Fruit fly (Drosophila melanogaster) whole organism, embryonic: ENCODE data around the gene Pdi.

Experiments
- Ada2b ChIP-seq: fragments of 200-800 bp; sonication (Bioruptor generic); IDR thresholded peaks from 2 replicates; pipeline ENCODE4 v1.3.6; 2022; ENCODE audit warnings: missing biosample characterization, missing genetic modification characterization
- Antp ChIP-seq: fragments of 200-800 bp; sonication (Bioruptor generic); optimal IDR thresholded peaks from 3 replicates; lab custom pipeline; 2016; ENCODE audit warnings: missing biosample characterization, missing genetic modification characterization
- CG10267 ChIP-seq: fragments of 200-800 bp; sonication (Bioruptor generic); optimal IDR thresholded peaks from 2 replicates; lab custom pipeline; 2018; ENCODE audit warnings: missing biosample characterization, mild to moderate bottlenecking, missing genetic modification characterization, moderate library complexity
- CG10462 ChIP-seq: fragments of 200-800 bp; sonication (Bioruptor generic); optimal IDR thresholded peaks from 2 replicates; lab custom pipeline; 2016; ENCODE audit warnings: missing biosample characterization, missing genetic modification characterization
- CG11247 ChIP-seq: fragments of 200-800 bp; sonication (Bioruptor generic); IDR thresholded peaks from 2 replicates; pipeline ENCODE4 v1.3.6; 2022; ENCODE audit warnings: missing biosample characterization, missing genetic modification characterization
- CG11723 ChIP-seq: fragments of 200-800 bp; sonication (Bioruptor generic); optimal IDR thresholded peaks from 2 replicates; lab custom pipeline; 2017; ENCODE audit warnings: missing biosample characterization, mild to moderate bottlenecking, missing genetic modification characterization
- CG12071 ChIP-seq: fragments of 200-800 bp; sonication (Bioruptor generic); optimal IDR thresholded peaks from 3 replicates; lab custom pipeline; 2018; ENCODE audit warnings: missing biosample characterization, mild to moderate bottlenecking, missing genetic modification characterization
- CG12659 ChIP-seq: fragments of 200-800 bp; sonication (Bioruptor generic); optimal IDR thresholded peaks from 3 replicates; lab custom pipeline; 2017; ENCODE audit warnings: mild to moderate bottlenecking, missing biosample characterization, missing genetic modification reagents, missing genetic modification characterization
- CG14710 ChIP-seq: fragments of 200-800 bp; sonication (Bioruptor generic); optimal IDR thresholded peaks from 3 replicates; lab custom pipeline; 2019; ENCODE audit warnings: missing biosample characterization, mild to moderate bottlenecking, missing genetic modification characterization, moderate library complexity
- CG15601 ChIP-seq: fragments of 200-800 bp; sonication (Bioruptor generic); optimal IDR thresholded peaks from 3 replicates; lab custom pipeline; 2019; ENCODE audit warnings: missing biosample characterization, mild to moderate bottlenecking, missing genetic modification characterization, moderate library complexity
- CG16779 ChIP-seq: fragments of 200-800 bp; sonication (Bioruptor generic); IDR thresholded peaks from 2 replicates; pipeline ENCODE4 v1.3.6; 2022; ENCODE audit warnings: missing biosample characterization, missing genetic modification characterization
- CG18619 ChIP-seq: fragments of 200-800 bp; sonication (Bioruptor generic); optimal IDR thresholded peaks from 3 replicates; lab custom pipeline; 2017; ENCODE audit warnings: missing biosample characterization, mild to moderate bottlenecking, missing genetic modification characterization
- CG2120 ChIP-seq: fragments of 200-800 bp; sonication (Bioruptor generic); optimal IDR thresholded peaks from 3 replicates; lab custom pipeline; 2016; ENCODE audit warnings: missing biosample characterization, missing genetic modification characterization
- CG2875 ChIP-seq: fragments of 200-800 bp; sonication (Bioruptor generic); optimal IDR thresholded peaks from 2 replicates; lab custom pipeline; 2017; ENCODE audit warnings: missing biosample characterization, mild to moderate bottlenecking, missing genetic modification characterization, missing genetic modification reagents
- CG30403 ChIP-seq: fragments of 200-800 bp; sonication (Bioruptor generic); optimal IDR thresholded peaks from 3 replicates; lab custom pipeline; 2016; ENCODE audit warnings: missing biosample characterization, missing genetic modification characterization
- CG4617 ChIP-seq: fragments of 200-800 bp; sonication (Bioruptor generic); optimal IDR thresholded peaks from 3 replicates; lab custom pipeline; 2016; ENCODE audit warnings: missing biosample characterization, missing genetic modification characterization, borderline replicate concordance
- CG7372 ChIP-seq: fragments of 200-800 bp; sonication (Bioruptor generic); IDR thresholded peaks from 2 replicates; pipeline ENCODE4 v1.3.6; 2022; ENCODE audit warnings: missing biosample characterization, missing genetic modification characterization
- CG7556 ChIP-seq: fragments of 200-800 bp; sonication (Bioruptor generic); optimal IDR thresholded peaks from 2 replicates; lab custom pipeline; 2017; ENCODE audit warnings: missing biosample characterization, mild to moderate bottlenecking, missing genetic modification characterization
- CG8281 ChIP-seq: fragments of 200-800 bp; sonication (Bioruptor generic); optimal IDR thresholded peaks from 2 replicates; lab custom pipeline; 2018; ENCODE audit warnings: missing biosample characterization, mild to moderate bottlenecking, missing genetic modification characterization, moderate library complexity
- CG9727 ChIP-seq: fragments of 200-800 bp; sonication (Bioruptor generic); optimal IDR thresholded peaks from 3 replicates; lab custom pipeline; 2017; ENCODE audit warnings: missing biosample characterization, mild to moderate bottlenecking, missing genetic modification characterization
- Dek ChIP-seq: fragments of 200-800 bp; sonication (Bioruptor generic); optimal IDR thresholded peaks from 3 replicates; lab custom pipeline; 2019; ENCODE audit warnings: missing biosample characterization, mild to moderate bottlenecking, missing genetic modification characterization, moderate library complexity
- Drgx ChIP-seq: fragments of 200-800 bp; sonication (Bioruptor generic); IDR thresholded peaks from 2 replicates; pipeline ENCODE4 v1.3.6; 2022; ENCODE audit warnings: missing biosample characterization, missing genetic modification characterization
- ERR ChIP-seq: fragments of 200-800 bp; sonication (Bioruptor generic); optimal IDR thresholded peaks from 2 replicates; lab custom pipeline; 2016; ENCODE audit warnings: missing biosample characterization, missing genetic modification characterization
- HLH54F ChIP-seq: fragments of 200-800 bp; sonication (Bioruptor generic); optimal IDR thresholded peaks from 3 replicates; lab custom pipeline; 2016; ENCODE audit warnings: missing biosample characterization, missing genetic modification characterization
- NK7.1 ChIP-seq: fragments of 200-800 bp; sonication (Bioruptor generic); optimal IDR thresholded peaks from 3 replicates; lab custom pipeline; 2016; ENCODE audit warnings: missing biosample characterization, missing genetic modification characterization
- Ptx1 ChIP-seq: fragments of 200-800 bp; sonication (Bioruptor generic); IDR thresholded peaks from 2 replicates; pipeline ENCODE4 v1.3.6; 2022; ENCODE audit warnings: missing biosample characterization, missing genetic modification characterization
- Six4 ChIP-seq: fragments of 200-800 bp; sonication (Bioruptor generic); optimal IDR thresholded peaks from 2 replicates; lab custom pipeline; 2016; ENCODE audit warnings: missing biosample characterization, missing genetic modification characterization
- Trl ChIP-seq, 3 experiments: fragments of >200 bp in 2 of 3; fragments of 200-800 bp in 1 of 3; sonication (Bioruptor generic) in 1 of 3; optimal IDR thresholded peaks; 2 replicates in 1 of 3; 3 replicates in 2 of 3; lab custom pipeline; 2016 to 2017; ENCODE audit warnings: missing biosample characterization in 1 of 3, missing genetic modification characterization in 1 of 3
- aop ChIP-seq: fragments of 200-800 bp; sonication (Bioruptor generic); IDR thresholded peaks from 2 replicates; pipeline ENCODE4 v1.3.6; 2022; ENCODE audit warnings: missing biosample characterization, missing genetic modification characterization
- bowl ChIP-seq: fragments of 200-800 bp; sonication (Bioruptor generic); IDR thresholded peaks from 2 replicates; pipeline ENCODE4 v1.3.6; 2022; ENCODE audit warnings: missing biosample characterization, missing genetic modification characterization
- br ChIP-seq: fragments of >200 bp; optimal IDR thresholded peaks from 2 replicates; lab custom pipeline; 2017
- chm ChIP-seq: fragments of 200-800 bp; sonication (Bioruptor generic); IDR thresholded peaks from 2 replicates; pipeline ENCODE4 v1.3.6; 2022; ENCODE audit warnings: missing biosample characterization, missing genetic modification characterization
- dati ChIP-seq: fragments of 200-800 bp; sonication (Bioruptor generic); IDR thresholded peaks from 2 replicates; pipeline ENCODE4 v1.3.6; 2022; ENCODE audit warnings: missing biosample characterization, missing genetic modification characterization
- emc ChIP-seq: fragments of 200-800 bp; sonication (Bioruptor generic); optimal IDR thresholded peaks from 2 replicates; lab custom pipeline; 2016; ENCODE audit warnings: missing biosample characterization, missing genetic modification characterization
- ems ChIP-seq: fragments of 200-800 bp; sonication (Bioruptor generic); optimal IDR thresholded peaks from 3 replicates; lab custom pipeline; 2016; ENCODE audit warnings: missing biosample characterization, missing genetic modification characterization
- hkb ChIP-seq, 2 experiments: fragments of 200-800 bp in 1 of 2; fragments of >200 bp in 1 of 2; sonication (Bioruptor generic) in 1 of 2; IDR thresholded peaks in 1 of 2; optimal IDR thresholded peaks in 1 of 2; 2 replicates each; pipeline versions ENCODE4 v1.3.6 to Lab custom; 2017 to 2022; ENCODE audit warnings: missing biosample characterization in 1 of 2, missing genetic modification characterization in 1 of 2
- jigr1 ChIP-seq: fragments of 200-800 bp; sonication (Bioruptor generic); IDR thresholded peaks from 3 replicates; pipeline ENCODE4 v1.3.6; 2022; ENCODE audit warnings: missing biosample characterization, missing genetic modification characterization
- jumu ChIP-seq: fragments of 200-800 bp; sonication (Bioruptor generic); optimal IDR thresholded peaks from 3 replicates; lab custom pipeline; 2016; ENCODE audit warnings: missing biosample characterization, missing genetic modification characterization
- kni ChIP-seq: fragments of 200-800 bp; sonication (Bioruptor generic); optimal IDR thresholded peaks from 3 replicates; lab custom pipeline; 2017; ENCODE audit warnings: mild to moderate bottlenecking, missing biosample characterization, missing genetic modification reagents, missing genetic modification characterization
- nerfin-1 ChIP-seq: fragments of 200-800 bp; sonication (Bioruptor generic); optimal IDR thresholded peaks from 3 replicates; lab custom pipeline; 2019; ENCODE audit warnings: missing biosample characterization, mild to moderate bottlenecking, missing genetic modification characterization, moderate library complexity
- org-1 ChIP-seq: fragments of 200-800 bp; sonication (Bioruptor generic); optimal IDR thresholded peaks from 2 replicates; lab custom pipeline; 2017; ENCODE audit warnings: missing biosample characterization, missing genetic modification characterization
- otp ChIP-seq: fragments of 200-800 bp; sonication (Bioruptor generic); IDR thresholded peaks from 3 replicates; pipeline ENCODE4, ENCODE4 v1.3.6; 2022; ENCODE audit warnings: missing biosample characterization, missing genetic modification characterization
- rib ChIP-seq: fragments of 200-800 bp; sonication (Bioruptor generic); IDR thresholded peaks from 2 replicates; pipeline ENCODE4 v1.3.6; 2022; ENCODE audit warnings: missing biosample characterization, missing genetic modification characterization
- sd ChIP-seq: fragments of 200-800 bp; sonication (Bioruptor generic); optimal IDR thresholded peaks from 3 replicates; lab custom pipeline; 2018; ENCODE audit warnings: missing biosample characterization, mild to moderate bottlenecking, missing genetic modification characterization, moderate library complexity
- stwl ChIP-seq: fragments of 200-800 bp; sonication (Bioruptor generic); optimal IDR thresholded peaks from 3 replicates; lab custom pipeline; 2018; ENCODE audit warnings: missing biosample characterization, mild to moderate bottlenecking, missing genetic modification characterization, moderate library complexity
- trh ChIP-seq: fragments of 200-800 bp; sonication (Bioruptor generic); optimal IDR thresholded peaks from 2 replicates; lab custom pipeline; 2016; ENCODE audit warnings: missing biosample characterization, missing genetic modification characterization
- tup ChIP-seq: fragments of 200-800 bp; sonication (Bioruptor generic); optimal IDR thresholded peaks from 2 replicates; lab custom pipeline; 2016; ENCODE audit warnings: missing biosample characterization, mild to moderate bottlenecking, missing genetic modification characterization, moderate library complexity
- vnd ChIP-seq: fragments of 200-800 bp; sonication (Bioruptor generic); IDR thresholded peaks from 3 replicates; pipeline ENCODE4 v1.3.6; 2022; ENCODE audit warnings: missing biosample characterization, missing genetic modification characterization; ENCODE audit not compliant: partially characterized antibody

Pdi gene

DNA sequence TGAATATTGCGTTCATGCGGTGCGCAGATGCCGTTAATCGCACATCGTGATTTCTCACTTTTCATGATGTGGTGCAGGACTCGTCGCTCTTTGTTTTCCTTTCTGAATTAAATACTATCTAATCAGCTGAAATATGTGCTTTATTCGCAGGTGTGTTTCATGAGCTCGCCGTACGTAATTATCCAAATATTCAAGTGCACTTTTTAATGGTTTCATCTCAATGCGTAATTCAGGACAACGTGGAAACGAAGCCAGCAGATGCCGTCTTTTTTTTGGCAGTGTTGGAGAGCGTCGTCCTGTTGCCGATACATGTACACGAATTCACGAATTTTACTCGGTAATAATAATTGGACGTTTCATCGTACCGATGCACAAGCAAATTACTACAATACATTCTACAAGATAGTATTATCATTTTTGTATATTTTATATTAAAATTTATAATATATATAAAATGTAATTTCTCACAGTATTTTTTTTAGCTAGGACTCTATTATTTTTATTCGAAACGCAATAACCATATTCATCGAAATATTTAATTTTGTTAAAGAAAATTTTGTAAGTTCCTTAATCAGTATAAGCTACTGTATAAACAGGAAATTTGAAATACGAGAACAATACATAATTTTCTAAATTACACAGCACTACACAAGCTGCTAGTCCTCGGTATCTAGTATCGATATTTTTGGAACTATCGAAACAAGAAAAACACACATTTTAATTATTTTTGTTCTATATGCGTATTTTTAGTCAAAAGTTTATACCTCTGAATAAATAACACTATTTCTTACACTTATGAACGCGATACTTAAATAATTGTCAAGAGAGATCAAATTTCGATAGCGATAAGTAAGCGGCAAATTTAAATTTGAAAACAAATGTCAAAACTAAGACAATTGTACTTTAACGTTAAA lies 5.7 kb downstream of the Pdi start, which contains the start of gene CG12316 (continued):
- peak; percentile 91 for TF ChIP-seq chm (GFP tag; lab: Robert Waterston, UW)
- peak; percentile 77 for TF ChIP-seq CG8281 (tag; lab: Kevin White, UChicago)
- peak; percentile 80 for TF ChIP-seq Ada2b
- TF ChIP-seq CG15601 (tag; lab: Kevin White, UChicago), result peak; percentile 81
- TF ChIP-seq hkb (optimal IDR thresholded peaks at IDR 0.05; lab: Kevin White, UChicago), result no peak
- TF ChIP-seq hkb (GFP tag; IDR thresholded peaks at IDR 0.05; lab: Robert Waterston, UW), result peak; percentile 93
- TF ChIP-seq rib (GFP tag; lab: Robert Waterston, UW), result peak; percentile 58
- peak; percentile 90 for TF ChIP-seq Antp (GFP tag; lab: Kevin White, UChicago)
- peak; percentile 75 for TF ChIP-seq CG10462
- peak; percentile 94 for TF ChIP-seq HLH54F (GFP tag; lab: Kevin White, UChicago)
- TF ChIP-seq jumu (GFP tag; lab: Kevin White, UChicago), result peak; percentile 94
- peak; percentile 92 for TF ChIP-seq CG2120 (GFP tag; lab: Kevin White, UChicago)
- TF ChIP-seq stwl (tag; lab: Kevin White, UChicago), result peak; percentile 52
- TF ChIP-seq CG11723 (GFP tag; lab: Kevin White, UChicago), result peak; percentile 89
- TF ChIP-seq CG14710 (tag; lab: Kevin White, UChicago), result peak; percentile 93
- peak; percentile 71 for TF ChIP-seq CG4617 (GFP tag; lab: Kevin White, UChicago)
- TF ChIP-seq CG10267 (tag; lab: Kevin White, UChicago), result peak; percentile 95
- TF ChIP-seq trh, result peak; percentile 42
- TF ChIP-seq aop (GFP tag; lab: Robert Waterston, UW), result 0 out of 2 replicates have a peak, but pooled peaks have one; percentile 51
- TF ChIP-seq Drgx (GFP tag; lab: Robert Waterston, UW), result peak; percentile 90
- TF ChIP-seq nerfin-1 (tag; lab: Kevin White, UChicago), result peak; percentile 93
- TF ChIP-seq dati (GFP tag; lab: Robert Waterston, UW), result peak; percentile 55
- TF ChIP-seq CG30403, result peak; percentile 92
- TF ChIP-seq Trl (optimal IDR thresholded peaks at IDR 0.05; lab: Kevin White, UChicago), result no peak
- peak; percentile 91 for TF ChIP-seq Trl (GFP tag; optimal IDR thresholded peaks at IDR 0.05; lab: Kevin White, UChicago)
- TF ChIP-seq ERR (GFP tag; lab: Kevin White, UChicago), result peak; percentile 87
- TF ChIP-seq CG18619 (GFP tag; lab: Kevin White, UChicago), result peak; percentile 92
- peak; percentile 93 for TF ChIP-seq CG7556 (GFP tag; lab: Kevin White, UChicago)
- peak; percentile 62; the same call in 1 of the 2 replicates for TF ChIP-seq CG16779 (GFP tag; lab: Robert Waterston, UW)
- peak; percentile 71 for TF ChIP-seq Ptx1 (GFP tag; lab: Robert Waterston, UW)
- TF ChIP-seq br (lab: Kevin White, UChicago), result no peak
- TF ChIP-seq CG12659, result peak; percentile 92
- peak; percentile 89 for TF ChIP-seq NK7.1 (GFP tag; lab: Kevin White, UChicago)
- TF ChIP-seq emc (GFP tag; lab: Kevin White, UChicago), result peak; percentile 68
- peak; percentile 94 for TF ChIP-seq CG12071
- peak; percentile 78 for TF ChIP-seq CG11247 (GFP tag; lab: Robert Waterston, UW)
- peak; percentile 87 for TF ChIP-seq tup
- 0 out of 3 replicates have a peak, but pooled peaks have one; percentile 54 for TF ChIP-seq jigr1 (GFP tag; lab: Robert Waterston, UW)
- TF ChIP-seq otp (GFP tag; lab: Robert Waterston, UW), result peak; percentile 83; the same call in 2 of the 3 replicates
- peak; percentile 72 for TF ChIP-seq CG7372
- TF ChIP-seq org-1 (GFP tag; lab: Kevin White, UChicago), result peak; percentile 94
- peak; percentile 72 for TF ChIP-seq vnd (GFP tag; lab: Robert Waterston, UW)
- TF ChIP-seq kni (GFP tag; lab: Kevin White, UChicago), result peak; percentile 84
- peak; percentile 71; the same call in 1 of the 2 replicates for TF ChIP-seq bowl (GFP tag; lab: Robert Waterston, UW)
- peak; percentile 35 for TF ChIP-seq sd
- TF ChIP-seq CG9727 (GFP tag; lab: Kevin White, UChicago), result peak; percentile 96
- peak; percentile 89 for TF ChIP-seq CG2875 (GFP tag; lab: Kevin White, UChicago)
- TF ChIP-seq ems (GFP tag; lab: Kevin White, UChicago), result peak; percentile 95
- peak; percentile 86 for TF ChIP-seq Six4 (GFP tag; lab: Kevin White, UChicago)
- TF ChIP-seq Dek (tag; lab: Kevin White, UChicago), result peak; percentile 77
